Worm (Caenorhabditis elegans): ENCODE data around the gene C02F5.13.
A peak's percentile ranks its signal among the peaks of the same experiment; 100 is the strongest.

The C02F5.13 gene

DNA sequence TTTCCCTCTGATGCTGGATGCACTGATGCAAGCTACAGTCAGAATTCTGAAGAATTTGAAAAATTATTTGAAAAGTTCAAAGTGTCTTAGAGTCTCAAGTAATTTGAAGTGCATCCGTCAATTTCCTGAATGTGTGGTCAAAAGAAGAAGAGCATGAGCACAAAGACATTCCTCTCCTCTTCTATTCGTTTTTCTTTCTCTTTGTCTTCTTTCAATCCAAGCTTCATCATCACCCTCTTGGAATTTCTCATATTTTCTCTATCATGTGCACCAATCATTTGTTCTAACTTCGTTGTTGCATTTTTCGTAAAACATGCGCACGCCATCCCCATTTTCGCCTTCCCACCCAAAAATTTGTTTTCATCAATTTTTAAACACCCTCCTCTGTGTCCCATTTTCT lies 38.9 kb downstream of the C02F5.13 start:
- TF ChIP-seq lsy-2 (tag; optimal IDR thresholded peaks at IDR 0.05): no peak
- peak; percentile 42 for TF ChIP-seq unc-55 (GFP tag; optimal IDR thresholded peaks at IDR 0.05)

- TF ChIP-seq lin-11 (tag; optimal IDR thresholded peaks at IDR 0.05) (no peak), unc-39 (tag; optimal IDR thresholded peaks at IDR 0.05) (no peak), peb-1 (tag; optimal IDR thresholded peaks at IDR 0.05) (no peak), fos-1 (tag; optimal IDR thresholded peaks at IDR 0.05) (no peak), ztf-4 (tag; optimal IDR thresholded peaks at IDR 0.05) (no peak), nhr-77 (tag; optimal IDR thresholded peaks at IDR 0.05) (no peak), nhr-12 (tag; optimal IDR thresholded peaks at IDR 0.05) (no peak), nhr-6 (tag; optimal IDR thresholded peaks at IDR 0.05) (no peak), F13H6.1 (tag; optimal IDR thresholded peaks at IDR 0.05) (no peak)
These were observed 39.7 kb downstream of the C02F5.13 start for ce11 chrIII:8286824-8287223.

- TF ChIP-seq F13H6.1 (tag; optimal IDR thresholded peaks at IDR 0.05) (peak; percentile 61), nhr-10 (tag; optimal IDR thresholded peaks at IDR 0.05) (no peak), R02D3.7 (tag; optimal IDR thresholded peaks at IDR 0.05) (no peak), mab-5 (tag; optimal IDR thresholded peaks at IDR 0.05) (peak; percentile 74), fos-1 (tag; optimal IDR thresholded peaks at IDR 0.05) (no peak), lin-39 (tag; optimal IDR thresholded peaks at IDR 0.05) (no peak), Y55F3AM.14 (GFP tag; optimal IDR thresholded peaks at IDR 0.05) (peak; percentile 36), C34F6.9 (tag; optimal IDR thresholded peaks at IDR 0.05) (peak; percentile 43), blmp-1 (tag; optimal IDR thresholded peaks at IDR 0.05; ENCODE audit: insufficient read depth) (no peak), peb-1 (tag; optimal IDR thresholded peaks at IDR 0.05) (no peak), ztf-11 (tag; optimal IDR thresholded peaks at IDR 0.05) (no peak), nhr-21 (tag; optimal IDR thresholded peaks at IDR 0.05) (no peak), lin-11 (tag; optimal IDR thresholded peaks at IDR 0.05) (no peak), nhr-77 (tag; optimal IDR thresholded peaks at IDR 0.05) (no peak), sma-9 (GFP tag; optimal IDR thresholded peaks at IDR 0.05) (no peak), sma-9 (tag; optimal IDR thresholded peaks at IDR 0.05) (no peak), nhr-6 (tag; optimal IDR thresholded peaks at IDR 0.05) (no peak), mdl-1 (tag; optimal IDR thresholded peaks at IDR 0.05) (peak in 1 of 2 experiments; percentile 14), nhr-25 (tag; optimal IDR thresholded peaks at IDR 0.05) (no peak), ama-1 (optimal IDR thresholded peaks at IDR 0.05) (no peak), aly-2 (tag; optimal IDR thresholded peaks at IDR 0.05) (no peak), unc-39 (tag; optimal IDR thresholded peaks at IDR 0.05) (no peak), alr-1 (tag; optimal IDR thresholded peaks at IDR 0.05) (no peak), ZK546.5 (tag; optimal IDR thresholded peaks at IDR 0.05) (no peak), nhr-23 (tag; optimal IDR thresholded peaks at IDR 0.05) (no peak), nhr-12 (tag; optimal IDR thresholded peaks at IDR 0.05) (no peak), snpc-4 (tag; optimal IDR thresholded peaks at IDR 0.05) (no peak), dmd-4 (tag; optimal IDR thresholded peaks at IDR 0.05) (no peak), unc-55 (GFP tag; optimal IDR thresholded peaks at IDR 0.05) (no peak), unc-62 (GFP tag; optimal IDR thresholded peaks at IDR 0.05) (peak; percentile 11), ceh-16 (tag; optimal IDR thresholded peaks at IDR 0.05) (no peak), egl-27 (tag; optimal IDR thresholded peaks at IDR 0.05) (no peak), lsy-2 (tag; optimal IDR thresholded peaks at IDR 0.05) (peak in 1 of 2 experiments; percentile 49), sem-4 (tag; optimal IDR thresholded peaks at IDR 0.05) (no peak), gmeb-1 (tag; optimal IDR thresholded peaks at IDR 0.05) (no peak), zag-1 (tag; optimal IDR thresholded peaks at IDR 0.05) (peak; percentile 41), sma-3 (GFP tag; optimal IDR thresholded peaks at IDR 0.05) (no peak), nhr-129 (tag; optimal IDR thresholded peaks at IDR 0.05) (peak; percentile 42), crh-2 (tag; optimal IDR thresholded peaks at IDR 0.05) (no peak), ceh-82 (tag; optimal IDR thresholded peaks at IDR 0.05) (no peak)
These were observed 40.4 kb downstream of the C02F5.13 start for ce11 chrIII:8287519-8287918.

- no peak for TF ChIP-seq alr-1 (tag; optimal IDR thresholded peaks at IDR 0.05)
- TF ChIP-seq ztf-1 (GFP tag; conservative IDR thresholded peaks at IDR 0.05): no peak
- TF ChIP-seq fos-1 (tag; optimal IDR thresholded peaks at IDR 0.05): no peak
- TF ChIP-seq lin-39 (tag; optimal IDR thresholded peaks at IDR 0.05): no peak
- no peak for TF ChIP-seq mdl-1 (tag; optimal IDR thresholded peaks at IDR 0.05)
- no peak for TF ChIP-seq egl-27 (tag; optimal IDR thresholded peaks at IDR 0.05)
- no peak for TF ChIP-seq peb-1 (tag; optimal IDR thresholded peaks at IDR 0.05)
These were observed 42.0 kb downstream of the C02F5.13 start for ce11 chrIII:8289181-8289580.

All from whole organism, L2 larva.